Worm (Caenorhabditis elegans): ENCODE results near the gene C04A11.5.

DNA sequence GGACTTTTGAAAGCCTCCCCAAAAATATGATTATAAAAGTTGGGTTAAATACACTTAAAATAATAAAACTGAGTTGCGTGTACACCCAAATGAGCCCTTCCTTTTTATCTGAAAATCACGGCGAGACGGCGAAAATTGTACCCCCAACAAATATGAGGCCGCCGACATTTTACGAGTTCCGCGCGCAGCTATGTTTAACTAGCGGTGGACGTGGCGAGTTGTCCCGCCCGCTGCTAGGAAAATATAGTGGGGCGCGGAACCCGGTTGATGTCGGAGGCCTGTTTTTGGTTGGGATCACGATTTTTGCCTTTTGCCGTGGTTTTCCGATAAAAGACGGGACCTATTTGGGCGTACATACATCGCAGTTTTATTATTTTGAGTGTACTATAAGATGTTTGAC is 31.4 kb upstream of the C04A11.5 start:
- TF ChIP-seq ama-1 (optimal IDR thresholded peaks at IDR 0.05): no peak
- no peak for TF ChIP-seq hmg-4 (GFP tag; optimal IDR thresholded peaks at IDR 0.05)
- no peak for TF ChIP-seq aly-1 (tag; optimal IDR thresholded peaks at IDR 0.05)
- no peak for TF ChIP-seq scrt-1 (GFP tag; IDR thresholded peaks at IDR 0.05)
- no peak for TF ChIP-seq flt-1 (GFP tag; IDR thresholded peaks at IDR 0.05)
- no peak for TF ChIP-seq tra-4 (tag; optimal IDR thresholded peaks at IDR 0.05)
- TF ChIP-seq pes-1 (GFP tag; IDR thresholded peaks at IDR 0.05): no peak
- no peak for TF ChIP-seq sea-1 (GFP tag; conservative IDR thresholded peaks at IDR 0.05)
- no peak for TF ChIP-seq ets-7 (tag; optimal IDR thresholded peaks at IDR 0.05)
